Fruit fly (Drosophila melanogaster) whole organism, embryonic: ENCODE data around the gene Atu.
A peak's percentile ranks its signal among the peaks of the same experiment; 100 is the strongest.

Experiments
- Aef1 ChIP-seq: fragments of 200-800 bp; sonication (Bioruptor generic); IDR thresholded peaks from 3 replicates; pipeline ENCODE4 v1.3.6; 2022; ENCODE audit warnings: missing biosample characterization, missing genetic modification characterization
- Awh ChIP-seq: fragments of 200-800 bp; sonication (Bioruptor generic); IDR thresholded peaks from 2 replicates; pipeline ENCODE4, ENCODE4 v1.3.6; 2022; ENCODE audit warnings: missing biosample characterization, missing genetic modification characterization
- CG10274 ChIP-seq: fragments of 200-800 bp; sonication (Bioruptor generic); optimal IDR thresholded peaks from 3 replicates; lab custom pipeline; 2017; ENCODE audit warnings: missing biosample characterization, mild to moderate bottlenecking, missing genetic modification characterization
- CG10462 ChIP-seq: fragments of 200-800 bp; sonication (Bioruptor generic); optimal IDR thresholded peaks from 2 replicates; lab custom pipeline; 2016; ENCODE audit warnings: missing biosample characterization, missing genetic modification characterization
- CG10959 ChIP-seq: fragments of 200-800 bp; sonication (Bioruptor generic); IDR thresholded peaks from 2 replicates; pipeline ENCODE4 v1.3.6; 2022; ENCODE audit warnings: missing biosample characterization, missing genetic modification characterization
- CG11093 ChIP-seq: fragments of 200-800 bp; sonication (Bioruptor generic); IDR thresholded peaks from 3 replicates; pipeline ENCODE4 v1.3.6; 2022; ENCODE audit warnings: missing biosample characterization, missing genetic modification characterization
- CG1233 ChIP-seq: fragments of 200-800 bp; sonication (Bioruptor generic); optimal IDR thresholded peaks from 4 replicates; lab custom pipeline; 2018; ENCODE audit warnings: missing biosample characterization, mild to moderate bottlenecking, missing genetic modification characterization
- CG13123 ChIP-seq: fragments of 200-800 bp; sonication (Bioruptor generic); optimal IDR thresholded peaks from 2 replicates; lab custom pipeline; 2016; ENCODE audit warnings: missing biosample characterization, missing genetic modification characterization
- CG1647 ChIP-seq: fragments of 200-800 bp; sonication (Bioruptor generic); optimal IDR thresholded peaks from 3 replicates; lab custom pipeline; 2016; ENCODE audit warnings: missing biosample characterization, missing genetic modification characterization
- CG16813 ChIP-seq: fragments of 200-800 bp; sonication (Bioruptor generic); IDR thresholded peaks from 3 replicates; pipeline ENCODE4 v1.3.6; 2022; ENCODE audit warnings: missing biosample characterization, missing genetic modification characterization; ENCODE audit not compliant: partially characterized antibody
- CG16863 ChIP-seq: fragments of 200-800 bp; sonication (Bioruptor generic); optimal IDR thresholded peaks from 3 replicates; lab custom pipeline; 2016; ENCODE audit warnings: missing biosample characterization, missing genetic modification characterization
- CG17912 ChIP-seq: fragments of 200-800 bp; sonication (Bioruptor generic); optimal IDR thresholded peaks from 2 replicates; lab custom pipeline; 2018; ENCODE audit warnings: missing biosample characterization, mild to moderate bottlenecking, missing genetic modification characterization
- CG18262 ChIP-seq: fragments of 200-800 bp; optimal IDR thresholded peaks from 3 replicates; lab custom pipeline; 2019; ENCODE audit warnings: missing biosample characterization, mild to moderate bottlenecking, missing genetic modification characterization, moderate library complexity
- CG2678 ChIP-seq: fragments of 200-800 bp; sonication (Bioruptor generic); optimal IDR thresholded peaks from 3 replicates; lab custom pipeline; 2019; ENCODE audit warnings: missing biosample characterization, mild to moderate bottlenecking, missing genetic modification characterization, moderate library complexity
- CG2889 ChIP-seq: fragments of 200-800 bp; sonication (Bioruptor generic); IDR thresholded peaks from 3 replicates; pipeline ENCODE4 v1.3.6; 2022; ENCODE audit warnings: missing biosample characterization, missing genetic modification characterization
- CG31224 ChIP-seq: fragments of 200-800 bp; sonication (Bioruptor generic); IDR thresholded peaks from 2 replicates; pipeline ENCODE4 v1.3.6; 2022; ENCODE audit warnings: missing biosample characterization, missing genetic modification characterization
- CG31365 ChIP-seq: fragments of 200-800 bp; sonication (Bioruptor generic); optimal IDR thresholded peaks from 2 replicates; lab custom pipeline; 2018; ENCODE audit warnings: missing biosample characterization, mild to moderate bottlenecking, missing genetic modification characterization
- CG33213 ChIP-seq: fragments of 200-800 bp; sonication (Bioruptor generic); optimal IDR thresholded peaks from 3 replicates; lab custom pipeline; 2016; ENCODE audit warnings: missing biosample characterization, missing genetic modification characterization
- CG4854 ChIP-seq: fragments of 200-800 bp; sonication (Bioruptor generic); optimal IDR thresholded peaks from 2 replicates; lab custom pipeline; 2016; ENCODE audit warnings: missing biosample characterization, missing genetic modification characterization, inconsistent platforms
- CG6654 ChIP-seq: fragments of 200-800 bp; sonication (Bioruptor generic); optimal IDR thresholded peaks from 2 replicates; lab custom pipeline; 2017; ENCODE audit warnings: missing biosample characterization, mild to moderate bottlenecking, missing genetic modification characterization
- CG7839 ChIP-seq: fragments of 200-800 bp; sonication (Bioruptor generic); optimal IDR thresholded peaks from 3 replicates; lab custom pipeline; 2018; ENCODE audit warnings: missing biosample characterization, mild to moderate bottlenecking, missing genetic modification characterization, moderate library complexity
- CG8281 ChIP-seq: fragments of 200-800 bp; sonication (Bioruptor generic); optimal IDR thresholded peaks from 2 replicates; lab custom pipeline; 2018; ENCODE audit warnings: missing biosample characterization, mild to moderate bottlenecking, missing genetic modification characterization, moderate library complexity
- CG8924 ChIP-seq: fragments of 200-800 bp; optimal IDR thresholded peaks from 3 replicates; lab custom pipeline; 2019; ENCODE audit warnings: missing biosample characterization, mild to moderate bottlenecking, missing genetic modification characterization, moderate library complexity
- CHES-1-like ChIP-seq: fragments of 200-800 bp; sonication (Bioruptor generic); optimal IDR thresholded peaks from 2 replicates; lab custom pipeline; 2016; ENCODE audit warnings: missing biosample characterization, missing genetic modification characterization
- Ets65A ChIP-seq: fragments of 200-800 bp; sonication (Bioruptor generic); peaks from one replicate; lab custom pipeline; 2016; ENCODE audit warnings: missing biosample characterization, missing genetic modification characterization
- Fer2 ChIP-seq: fragments of 200-800 bp; sonication (Bioruptor generic); optimal IDR thresholded peaks from 2 replicates; lab custom pipeline; 2018; ENCODE audit warnings: missing biosample characterization, mild to moderate bottlenecking, missing genetic modification characterization, moderate library complexity
- HHEX ChIP-seq: fragments of 200-800 bp; sonication (Bioruptor generic); optimal IDR thresholded peaks from 3 replicates; lab custom pipeline; 2017; ENCODE audit warnings: missing biosample characterization, mild to moderate bottlenecking, missing genetic modification characterization, missing genetic modification reagents
- HLHmδ ChIP-seq: fragments of 200-800 bp; sonication (Bioruptor generic); optimal IDR thresholded peaks from 2 replicates; lab custom pipeline; 2018; ENCODE audit warnings: missing biosample characterization, mild to moderate bottlenecking, missing genetic modification characterization, moderate library complexity
- Lim3 ChIP-seq: fragments of 200-800 bp; sonication (Bioruptor generic); IDR thresholded peaks from 2 replicates; pipeline ENCODE4 v1.3.6; 2022; ENCODE audit warnings: missing biosample characterization, missing genetic modification characterization
- Rfx ChIP-seq: fragments of 200-800 bp; sonication (Bioruptor generic); IDR thresholded peaks from 2 replicates; pipeline ENCODE4 v1.3.6; 2022; ENCODE audit warnings: missing biosample characterization, missing genetic modification characterization
- amos ChIP-seq: fragments of 200-800 bp; sonication (Bioruptor generic); IDR thresholded peaks from 2 replicates; pipeline ENCODE4 v1.3.6; 2022; ENCODE audit warnings: missing biosample characterization, missing genetic modification characterization; ENCODE audit not compliant: partially characterized antibody
- az2 ChIP-seq: fragments of 200-800 bp; sonication (Bioruptor generic); optimal IDR thresholded peaks from 3 replicates; lab custom pipeline; 2016; ENCODE audit warnings: missing biosample characterization, missing genetic modification characterization
- cato ChIP-seq: fragments of 200-800 bp; sonication (Bioruptor generic); optimal IDR thresholded peaks from 2 replicates; lab custom pipeline; 2016; ENCODE audit warnings: missing biosample characterization, missing genetic modification characterization, borderline replicate concordance
- chif ChIP-seq, 2 experiments: fragments of 200-800 bp; sonication (Bioruptor generic); optimal IDR thresholded peaks; 3 replicates each; lab custom pipeline; 2016; ENCODE audit warnings: missing biosample characterization in 2 of 2, missing genetic modification characterization in 2 of 2
- chm ChIP-seq: fragments of 200-800 bp; sonication (Bioruptor generic); IDR thresholded peaks from 2 replicates; pipeline ENCODE4 v1.3.6; 2022; ENCODE audit warnings: missing biosample characterization, missing genetic modification characterization
- en ChIP-seq: fragments of 200-800 bp; sonication (Bioruptor generic); optimal IDR thresholded peaks from 2 replicates; lab custom pipeline; 2016; ENCODE audit warnings: missing biosample characterization, missing genetic modification characterization
- fd3F ChIP-seq: fragments of 200-800 bp; sonication (Bioruptor generic); optimal IDR thresholded peaks from 2 replicates; lab custom pipeline; 2018; ENCODE audit warnings: missing biosample characterization, mild to moderate bottlenecking, missing genetic modification characterization, moderate library complexity
- her ChIP-seq: fragments of 200-800 bp; sonication (Bioruptor generic); optimal IDR thresholded peaks from 2 replicates; lab custom pipeline; 2016; ENCODE audit warnings: missing biosample characterization, missing genetic modification characterization
- kah ChIP-seq: fragments of 200-800 bp; sonication (Bioruptor generic); optimal IDR thresholded peaks from 2 replicates; lab custom pipeline; 2018; ENCODE audit warnings: missing biosample characterization, mild to moderate bottlenecking, missing genetic modification characterization
- lbe ChIP-seq: fragments of 200-800 bp; sonication (Bioruptor generic); optimal IDR thresholded peaks from 2 replicates; lab custom pipeline; 2016; ENCODE audit warnings: missing biosample characterization, mild to moderate bottlenecking, missing genetic modification characterization
- onecut ChIP-seq: fragments of 200-800 bp; sonication (Bioruptor generic); IDR thresholded peaks from 2 replicates; pipeline ENCODE4 v1.3.6; 2022; ENCODE audit warnings: missing biosample characterization, missing genetic modification characterization
- pb ChIP-seq: fragments of 200-800 bp; sonication (Bioruptor generic); optimal IDR thresholded peaks from 3 replicates; lab custom pipeline; 2016; ENCODE audit warnings: missing biosample characterization, missing genetic modification characterization
- rib ChIP-seq: fragments of 200-800 bp; sonication (Bioruptor generic); IDR thresholded peaks from 2 replicates; pipeline ENCODE4 v1.3.6; 2022; ENCODE audit warnings: missing biosample characterization, missing genetic modification characterization
- ro ChIP-seq: fragments of 200-800 bp; sonication (Bioruptor generic); IDR thresholded peaks from 2 replicates; pipeline ENCODE4 v1.3.6; 2022; ENCODE audit warnings: missing biosample characterization, missing genetic modification characterization
- schlank ChIP-seq: fragments of 200-800 bp; sonication (Bioruptor generic); optimal IDR thresholded peaks from 2 replicates; lab custom pipeline; 2018; ENCODE audit warnings: missing biosample characterization, mild to moderate bottlenecking, missing genetic modification characterization
- slou ChIP-seq: fragments of 200-800 bp; sonication (Bioruptor generic); optimal IDR thresholded peaks from 3 replicates; lab custom pipeline; 2016; ENCODE audit warnings: missing biosample characterization, missing genetic modification characterization
- toy ChIP-seq: fragments of 200-800 bp; sonication (Bioruptor generic); IDR thresholded peaks from 2 replicates; pipeline ENCODE4 v1.3.6; 2022; ENCODE audit warnings: missing biosample characterization, missing genetic modification characterization
- vnd ChIP-seq: fragments of 200-800 bp; sonication (Bioruptor generic); IDR thresholded peaks from 3 replicates; pipeline ENCODE4 v1.3.6; 2022; ENCODE audit warnings: missing biosample characterization, missing genetic modification characterization; ENCODE audit not compliant: partially characterized antibody
- wek ChIP-seq: fragments of 200-800 bp; sonication (Bioruptor generic); optimal IDR thresholded peaks from 3 replicates; lab custom pipeline; 2018; ENCODE audit warnings: missing biosample characterization, mild to moderate bottlenecking, missing genetic modification characterization, moderate library complexity
- wor ChIP-seq: fragments of 200-800 bp; sonication (Bioruptor generic); IDR thresholded peaks from 2 replicates; pipeline ENCODE4 v1.3.6; 2022; ENCODE audit warnings: missing biosample characterization, missing genetic modification characterization
- yki ChIP-seq: fragments of >200 bp; optimal IDR thresholded peaks from 3 replicates; lab custom pipeline; 2018
- z ChIP-seq: fragments of 200-800 bp; sonication (Bioruptor generic); IDR thresholded peaks from 3 replicates; pipeline ENCODE4 v1.3.6; 2022; ENCODE audit warnings: missing biosample characterization, missing genetic modification characterization
- zfh1 ChIP-seq: fragments of 200-800 bp; sonication (Bioruptor generic); IDR thresholded peaks from 3 replicates; pipeline ENCODE4 v1.3.6; 2022; ENCODE audit warnings: missing biosample characterization, missing genetic modification characterization

Gene Atu

dm6 chr3R:5601044-5601523, 12.1 kb upstream of the Atu start, which contains the start of the genes kra and SecS (continued):
- no peak for TF ChIP-seq CG8281 (tag; lab: Kevin White, UChicago)
- peak; percentile 31 for TF ChIP-seq CG6654
- no peak for TF ChIP-seq CG2889 (GFP tag; lab: Robert Waterston, UW)
- TF ChIP-seq Aef1 = no peak
- TF ChIP-seq CG16813 (GFP tag; lab: Robert Waterston, UW) = no peak
- TF ChIP-seq yki (lab: Kevin White, UChicago) = no peak
- no peak for TF ChIP-seq kah (GFP tag; lab: Kevin White, UChicago)
- peak; percentile 48 for TF ChIP-seq CG8924 (tag; lab: Kevin White, UChicago)
- TF ChIP-seq CG10959 = no peak
- TF ChIP-seq HLHmδ = peak; percentile 80
- TF ChIP-seq CG18262 = peak; percentile 27
- TF ChIP-seq Awh (GFP tag; lab: Robert Waterston, UW) = no peak
- peak; percentile 30 for TF ChIP-seq schlank
- TF ChIP-seq toy = no peak
- no peak for TF ChIP-seq ro (GFP tag; lab: Robert Waterston, UW)
- TF ChIP-seq CG16863 (GFP tag; lab: Kevin White, UChicago) = no peak
- TF ChIP-seq Ets65A (GFP tag; lab: Kevin White, UChicago) = peak; percentile 90
- TF ChIP-seq CG7839 (tag; lab: Kevin White, UChicago) = no peak
- TF ChIP-seq z (GFP tag; lab: Robert Waterston, UW) = no peak
- no peak for TF ChIP-seq wor (GFP tag; lab: Robert Waterston, UW)
- no peak for TF ChIP-seq CG10274 (GFP tag; lab: Kevin White, UChicago)
- TF ChIP-seq CG13123 (GFP tag; lab: Kevin White, UChicago) = no peak
- peak; percentile 65 for TF ChIP-seq CG33213
- TF ChIP-seq CG31365 = no peak
- TF ChIP-seq wek (GFP tag; lab: Kevin White, UChicago) = no peak
- TF ChIP-seq Lim3 (GFP tag; lab: Robert Waterston, UW) = no peak
- TF ChIP-seq CG1233 (GFP tag; lab: Kevin White, UChicago) = peak; percentile 36
- peak; percentile 66 for TF ChIP-seq az2 (GFP tag; lab: Kevin White, UChicago)
- TF ChIP-seq rib (GFP tag; lab: Robert Waterston, UW) = no peak
- peak; percentile 57 for TF ChIP-seq CG1647 (GFP tag; lab: Kevin White, UChicago)
- peak; percentile 41 to 53 for TF ChIP-seq chif (GFP tag; optimal IDR thresholded peaks at IDR 0.05; lab: Kevin White, UChicago)
- peak; percentile 26 for TF ChIP-seq CG10462 (GFP tag; lab: Kevin White, UChicago)
- no peak for TF ChIP-seq Rfx
- TF ChIP-seq en (GFP tag; lab: Kevin White, UChicago) = no peak
- TF ChIP-seq CG11093 = no peak
- no peak for TF ChIP-seq chm (GFP tag; lab: Robert Waterston, UW)
- TF ChIP-seq Fer2 (tag; lab: Kevin White, UChicago) = peak; percentile 60
- no peak for TF ChIP-seq CG17912 (GFP tag; lab: Kevin White, UChicago)
- no peak for TF ChIP-seq onecut
- TF ChIP-seq zfh1 (GFP tag; lab: Robert Waterston, UW) = no peak
- no peak for TF ChIP-seq amos (GFP tag; lab: Robert Waterston, UW)
- TF ChIP-seq her (GFP tag; lab: Kevin White, UChicago) = no peak
- TF ChIP-seq slou = peak; percentile 65
- no peak for TF ChIP-seq vnd (GFP tag; lab: Robert Waterston, UW)
- TF ChIP-seq CG4854 (GFP tag; lab: Kevin White, UChicago) = peak; percentile 44
- peak; percentile 3 for TF ChIP-seq HHEX
- peak; percentile 47 for TF ChIP-seq lbe (GFP tag; lab: Kevin White, UChicago)
- TF ChIP-seq cato (GFP tag; lab: Kevin White, UChicago) = peak; percentile 5
- TF ChIP-seq fd3F (GFP tag; lab: Kevin White, UChicago) = peak; percentile 47
- TF ChIP-seq CG2678 (tag; lab: Kevin White, UChicago) = peak; percentile 67
- TF ChIP-seq CHES-1-like (GFP tag; lab: Kevin White, UChicago) = no peak
- no peak for TF ChIP-seq CG31224 (GFP tag; lab: Robert Waterston, UW)
- no peak for TF ChIP-seq pb (GFP tag; lab: Kevin White, UChicago)
